Worm (Caenorhabditis elegans) whole organism, L4 larva: Measurements from ENCODE around the gene C17H11.1.
A peak's percentile ranks its signal among the peaks of the same experiment; 100 is the strongest.

Experiments
- nhr-28 ChIP-seq: fragments of 150-350 bp; optimal IDR thresholded peaks from 2 replicates; lab custom pipeline; 2014; ENCODE audit warnings: missing biosample characterization, missing genetic modification characterization
- nhr-48 ChIP-seq: sonication (generic microtip); optimal IDR thresholded peaks from 2 replicates; lab custom pipeline; 2016; ENCODE audit warnings: mild to moderate bottlenecking, missing genetic modification characterization, missing compliant biosample characterization

ce11 chrX:8169534-8169933 lies 4.2 kb upstream of the C17H11.1 start, which contains the start of gene C17H11.2:
- peak; percentile 46 for TF ChIP-seq nhr-28 (tag; lab: Kevin White, UChicago)
- TF ChIP-seq nhr-48 (tag; lab: Kevin White, UChicago), result no peak
